Worm (Caenorhabditis elegans): ENCODE data around the gene Y39G8B.5.

ce11 chrII:14018887-14019286, 27.2 kb upstream of the Y39G8B.5 start:
- TF ChIP-seq aly-2 (tag; optimal IDR thresholded peaks at IDR 0.05) (no peak), hpl-2 (GFP tag; optimal IDR thresholded peaks at IDR 0.05) (no peak), nhr-90 (tag; optimal IDR thresholded peaks at IDR 0.05; ENCODE audit: poor library complexity) (no peak), nhr-85 (tag) (no peak), mdl-1 (tag; optimal IDR thresholded peaks at IDR 0.05) (no peak), elt-3 (tag; optimal IDR thresholded peaks at IDR 0.05) (no peak), mef-2 (tag; optimal IDR thresholded peaks at IDR 0.05) (no peak), egl-27 (tag; optimal IDR thresholded peaks at IDR 0.05) (no peak), fkh-8 (tag; optimal IDR thresholded peaks at IDR 0.05) (no peak), blmp-1 (tag; optimal IDR thresholded peaks at IDR 0.05) (no peak), pag-3 (tag; optimal IDR thresholded peaks at IDR 0.05; ENCODE audit: borderline replicate concordance, insufficient read depth) (no peak), tbx-2 (tag; optimal IDR thresholded peaks at IDR 0.05) (no peak), nhr-84 (tag; optimal IDR thresholded peaks at IDR 0.05) (no peak), zag-1 (tag; optimal IDR thresholded peaks at IDR 0.05) (no peak)

Measured in whole organism, L1 larva.